Worm (Caenorhabditis elegans): ENCODE results near the gene R11G1.7.

ce11 chrX:3671998-3672397, 15.9 kb downstream of the R11G1.7 start, which contains the start of gene C02F12.5:
- TF ChIP-seq him-1 (tag; optimal IDR thresholded peaks at IDR 0.05) = no peak
- no peak for TF ChIP-seq dao-5 (tag; optimal IDR thresholded peaks at IDR 0.05)

All from whole organism, L4/young adult.